Worm (Caenorhabditis elegans) whole organism, L3 larva: Measurements from ENCODE around the gene Y73F8A.26.

ENCODE experiments used
- R02D3.7 ChIP-seq: fragments of 150-350 bp; optimal IDR thresholded peaks from 2 replicates; lab custom pipeline; 2014; ENCODE audit warnings: missing biosample characterization, missing genetic modification characterization
- aly-2 ChIP-seq: fragments of 150-350 bp; optimal IDR thresholded peaks from 2 replicates; lab custom pipeline; 2014; ENCODE audit warnings: missing biosample characterization, missing genetic modification characterization
- ama-1 ChIP-seq: fragments of 150-350 bp; optimal IDR thresholded peaks from 2 replicates; lab custom pipeline; 2018
- ceh-16 ChIP-seq: sonication (generic microtip); optimal IDR thresholded peaks from 2 replicates; lab custom pipeline; 2017; ENCODE audit warnings: missing biosample characterization, missing genetic modification characterization
- ceh-28 ChIP-seq: fragments of 150-350 bp; optimal IDR thresholded peaks from 2 replicates; lab custom pipeline; 2014; ENCODE audit warnings: missing biosample characterization, missing genetic modification reagents, missing genetic modification characterization
- ceh-9 ChIP-seq: sonication (generic microtip); optimal IDR thresholded peaks from 2 replicates; lab custom pipeline; 2018; ENCODE audit warnings: missing biosample characterization, missing genetic modification characterization
- elt-1 ChIP-seq: fragments of 150-350 bp; optimal IDR thresholded peaks from 2 replicates; lab custom pipeline; 2014; ENCODE audit warnings: missing biosample characterization, missing genetic modification characterization
- elt-2 ChIP-seq: sonication (generic microtip); optimal IDR thresholded peaks from 2 replicates; lab custom pipeline; 2016; ENCODE audit warnings: missing genetic modification reagents, mild to moderate bottlenecking, missing genetic modification characterization, missing compliant biosample characterization
- elt-3 ChIP-seq, 3 experiments: fragments of 150-350 bp in 1 of 3; sonication (generic microtip) in 2 of 3; optimal IDR thresholded peaks; 2 replicates in 2 of 3; 4 replicates in 1 of 3; lab custom pipeline; 2014 to 2017; ENCODE audit warnings: missing biosample characterization in 3 of 3, missing genetic modification characterization in 3 of 3
- eor-1 ChIP-seq, 2 experiments: fragments of 150-350 bp; optimal IDR thresholded peaks; 2 replicates each; lab custom pipeline; 2014 to 2018; ENCODE audit warnings: missing biosample characterization in 2 of 2, missing genetic modification characterization in 2 of 2
- fkh-10 ChIP-seq: sonication (generic microtip); optimal IDR thresholded peaks from 2 replicates; lab custom pipeline; 2017; ENCODE audit warnings: missing biosample characterization, missing genetic modification reagents, missing genetic modification characterization
- fos-1 ChIP-seq: fragments of 150-350 bp; optimal IDR thresholded peaks from 2 replicates; lab custom pipeline; 2014; ENCODE audit warnings: missing biosample characterization, missing genetic modification characterization
- jun-1 ChIP-seq: fragments of 150-350 bp; optimal IDR thresholded peaks from 2 replicates; lab custom pipeline; 2014; ENCODE audit warnings: missing biosample characterization, missing genetic modification reagents, missing genetic modification characterization
- lin-15B ChIP-seq: fragments of 150-350 bp; optimal IDR thresholded peaks from 2 replicates; lab custom pipeline; 2014; ENCODE audit warnings: missing biosample characterization, missing genetic modification characterization
- lin-39 ChIP-seq: fragments of 150-350 bp; optimal IDR thresholded peaks from 2 replicates; lab custom pipeline; 2018; ENCODE audit warnings: missing biosample characterization, missing genetic modification reagents, missing genetic modification characterization
- lsy-12 ChIP-seq: sonication (generic microtip); optimal IDR thresholded peaks from 2 replicates; lab custom pipeline; 2016; ENCODE audit warnings: mild to moderate bottlenecking, missing genetic modification characterization, missing compliant biosample characterization
- mdl-1 ChIP-seq: fragments of 150-350 bp; optimal IDR thresholded peaks from 2 replicates; lab custom pipeline; 2014; ENCODE audit warnings: missing biosample characterization, missing genetic modification characterization
- mml-1 ChIP-seq: fragments of 150-350 bp; sonication (generic microtip); optimal IDR thresholded peaks from 3 replicates; lab custom pipeline; 2014; ENCODE audit warnings: missing biosample characterization, missing genetic modification characterization
- nfya-1 ChIP-seq: sonication (generic microtip); optimal IDR thresholded peaks from 2 replicates; lab custom pipeline; 2017; ENCODE audit warnings: missing genetic modification characterization, mild to moderate bottlenecking, missing compliant biosample characterization, antibody characterized with exemption, moderate library complexity; ENCODE audit not compliant: insufficient read depth
- nhr-11 ChIP-seq: fragments of 150-350 bp; optimal IDR thresholded peaks from 2 replicates; lab custom pipeline; 2014; ENCODE audit warnings: missing biosample characterization, missing genetic modification characterization
- nhr-12 ChIP-seq: fragments of 150-350 bp; optimal IDR thresholded peaks from 2 replicates; lab custom pipeline; 2014; ENCODE audit warnings: missing biosample characterization, missing genetic modification characterization
- nhr-23 ChIP-seq: fragments of 150-350 bp; optimal IDR thresholded peaks from 2 replicates; lab custom pipeline; 2014; ENCODE audit warnings: missing biosample characterization, missing genetic modification reagents, missing genetic modification characterization
- nhr-237 ChIP-seq: fragments of 150-350 bp; optimal IDR thresholded peaks from 2 replicates; lab custom pipeline; 2014; ENCODE audit warnings: missing biosample characterization, missing genetic modification characterization
- nhr-28 ChIP-seq: fragments of 150-350 bp; optimal IDR thresholded peaks from 2 replicates; lab custom pipeline; 2014; ENCODE audit warnings: missing biosample characterization, missing genetic modification characterization
- nhr-43 ChIP-seq: sonication (generic microtip); optimal IDR thresholded peaks from 2 replicates; lab custom pipeline; 2016; ENCODE audit warnings: mild to moderate bottlenecking, missing genetic modification characterization, missing compliant biosample characterization; ENCODE audit not compliant: poor library complexity, severe bottlenecking
- nhr-67 ChIP-seq: fragments of 150-350 bp; optimal IDR thresholded peaks from 2 replicates; lab custom pipeline; 2014; ENCODE audit warnings: missing biosample characterization, missing genetic modification characterization
- nhr-76 ChIP-seq: fragments of 150-350 bp; sonication (generic microtip); optimal IDR thresholded peaks from 5 replicates; lab custom pipeline; 2014; ENCODE audit warnings: missing biosample characterization, missing genetic modification characterization
- nhr-77 ChIP-seq: fragments of 150-350 bp; optimal IDR thresholded peaks from 2 replicates; lab custom pipeline; 2014; ENCODE audit warnings: missing biosample characterization, missing genetic modification characterization
- pha-4 ChIP-seq: fragments of 150-350 bp; optimal IDR thresholded peaks from 2 replicates; lab custom pipeline; 2014; ENCODE audit warnings: missing biosample characterization, missing genetic modification reagents, missing genetic modification characterization
- pqm-1 ChIP-seq: fragments of 150-350 bp; optimal IDR thresholded peaks from 2 replicates; lab custom pipeline; 2017; ENCODE audit warnings: missing biosample characterization, missing genetic modification characterization, inconsistent platforms
- sea-2 ChIP-seq: fragments of 150-350 bp; sonication (generic microtip); optimal IDR thresholded peaks from 4 replicates; lab custom pipeline; 2014; ENCODE audit warnings: missing biosample characterization, missing genetic modification reagents, missing genetic modification characterization
- skn-1 ChIP-seq: fragments of 150-350 bp; optimal IDR thresholded peaks from 2 replicates; lab custom pipeline; 2014; ENCODE audit warnings: missing biosample characterization, missing genetic modification characterization
- snpc-4 ChIP-seq: fragments of 150-350 bp; optimal IDR thresholded peaks from 2 replicates; lab custom pipeline; 2014; ENCODE audit warnings: missing biosample characterization, missing genetic modification characterization
- tbx-2 ChIP-seq: sonication (generic microtip); optimal IDR thresholded peaks from 2 replicates; lab custom pipeline; 2016; ENCODE audit warnings: mild to moderate bottlenecking, missing genetic modification characterization, missing compliant biosample characterization
- unc-39 ChIP-seq: sonication (generic microtip); optimal IDR thresholded peaks from 4 replicates; lab custom pipeline; 2017; ENCODE audit warnings: missing biosample characterization, missing genetic modification characterization
- unc-62 ChIP-seq: fragments of 150-350 bp; sonication (generic microtip); optimal IDR thresholded peaks from 4 replicates; lab custom pipeline; 2014; ENCODE audit warnings: missing biosample characterization, missing genetic modification reagents, missing genetic modification characterization
- zag-1 ChIP-seq: fragments of 150-350 bp; optimal IDR thresholded peaks from 2 replicates; lab custom pipeline; 2014; ENCODE audit warnings: missing biosample characterization, missing genetic modification characterization
- ztf-11 ChIP-seq: fragments of 150-350 bp; optimal IDR thresholded peaks from 2 replicates; lab custom pipeline; 2014; ENCODE audit warnings: missing biosample characterization, missing genetic modification characterization
- ztf-4 ChIP-seq: fragments of 150-350 bp; optimal IDR thresholded peaks from 2 replicates; lab custom pipeline; 2014; ENCODE audit warnings: missing biosample characterization, missing genetic modification characterization

Gene Y73F8A.26

DNA sequence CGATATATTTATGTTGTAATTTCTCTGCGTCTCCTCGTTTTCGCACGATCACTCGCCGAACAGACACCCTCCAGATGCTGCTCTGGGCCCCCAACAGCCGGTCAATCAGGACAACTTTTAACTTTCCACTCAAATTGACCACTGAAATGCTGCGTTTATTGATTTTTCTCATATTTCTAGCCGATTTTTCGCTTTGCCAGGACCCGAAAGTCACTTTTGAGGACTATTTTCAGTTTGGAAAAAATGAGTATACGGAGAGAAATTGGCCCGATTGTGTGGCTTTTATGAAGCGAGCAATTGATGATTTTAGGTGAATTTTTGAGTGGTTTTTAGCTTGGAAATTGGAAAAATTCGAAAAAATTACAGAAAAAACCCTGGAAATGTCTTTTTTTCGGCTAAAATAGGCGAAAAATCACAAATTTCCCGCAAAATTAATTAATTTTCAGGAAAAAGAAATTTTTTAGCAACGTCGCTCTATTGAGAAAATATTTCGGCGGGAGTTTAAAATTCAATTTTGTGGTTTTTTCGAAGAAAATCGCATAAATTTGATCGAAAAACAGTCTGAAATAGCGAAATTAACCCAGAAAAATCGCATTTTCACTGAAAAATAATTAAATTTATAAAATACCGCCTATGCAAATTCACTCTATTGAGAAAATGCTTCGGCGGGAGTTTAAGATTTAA lies at the start of gene Y73F8A.26:
Gene Y73F8A.26 (plus strand): TSS at position 73 of the 684 bp plus-strand sequence.
- no peak for TF ChIP-seq tbx-2
- TF ChIP-seq nhr-76 (tag; lab: Kevin White, UChicago), result no peak
- no peak for TF ChIP-seq mdl-1 (tag; lab: Kevin White, UChicago)
- TF ChIP-seq jun-1 (tag; lab: Kevin White, UChicago), result no peak
- TF ChIP-seq nhr-23 (tag; lab: Kevin White, UChicago), result no peak
- TF ChIP-seq mml-1 (tag; lab: Kevin White, UChicago), result no peak
- TF ChIP-seq nhr-67 (tag; lab: Kevin White, UChicago), result no peak
- TF ChIP-seq ceh-9 (tag; lab: Kevin White, UChicago), result no peak
- TF ChIP-seq ztf-4 (tag; lab: Kevin White, UChicago), result no peak
- TF ChIP-seq lsy-12, result no peak
- no peak for TF ChIP-seq unc-62
- TF ChIP-seq nhr-12, result no peak
- TF ChIP-seq unc-39 (tag; lab: Kevin White, UChicago), result no peak
- no peak for TF ChIP-seq pha-4 (tag; lab: Kevin White, UChicago)
- TF ChIP-seq nhr-11 (tag; lab: Kevin White, UChicago), result no peak
- TF ChIP-seq nhr-77 (tag; lab: Kevin White, UChicago), result no peak

DNA sequence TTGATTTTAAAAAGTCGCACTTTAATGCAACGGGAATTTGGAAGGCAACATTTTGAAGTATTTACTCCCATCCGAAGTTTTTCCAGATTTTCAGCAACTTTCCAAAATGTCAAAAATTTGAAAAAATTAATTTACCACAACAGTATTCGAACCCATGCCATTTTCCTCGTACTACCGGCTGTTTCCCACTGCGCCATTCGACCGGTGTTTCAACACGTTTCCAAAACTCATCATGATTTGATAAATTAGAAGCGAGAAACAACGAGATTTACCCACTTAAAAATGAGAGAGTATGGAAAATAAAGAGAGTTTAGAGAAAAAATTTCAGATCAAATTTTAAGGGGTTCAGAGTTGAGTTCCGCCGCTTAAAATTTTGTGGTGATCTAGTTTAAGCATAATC lies 39.7 kb upstream of the Y73F8A.26 start:
- TF ChIP-seq pqm-1 (tag; lab: Kevin White, UChicago), result peak; percentile 6
- TF ChIP-seq jun-1 (tag; lab: Kevin White, UChicago), result no peak
- TF ChIP-seq, all 47 proteins: peak for 1

DNA sequence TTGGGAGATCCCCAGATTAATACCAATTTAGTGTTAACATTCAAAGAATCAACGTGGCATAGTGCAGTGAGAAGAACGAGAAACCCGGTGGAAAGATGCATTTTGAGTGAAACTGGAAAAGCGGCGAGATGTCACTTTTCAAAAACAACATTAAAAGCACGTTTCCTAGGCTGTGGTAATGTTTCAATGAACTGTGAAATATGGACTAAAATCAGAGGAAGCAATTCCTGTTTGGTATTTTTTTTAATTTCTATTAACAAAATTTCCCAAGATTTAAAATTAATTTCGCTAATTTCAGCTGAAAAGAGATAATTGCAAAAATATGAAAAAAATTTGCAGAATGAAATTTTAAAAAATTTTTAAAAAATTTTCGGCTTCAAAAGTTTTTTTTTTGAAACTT lies 32.2 kb upstream of the Y73F8A.26 start, which contains the start of gene Y73F8A.22:
Gene Y73F8A.22 (minus strand): TSS at position 101 of the 400 bp plus-strand sequence.
- no peak for TF ChIP-seq R02D3.7 (tag; lab: Kevin White, UChicago)
- no peak for TF ChIP-seq nhr-11 (tag; lab: Kevin White, UChicago)
- TF ChIP-seq zag-1 (tag; lab: Kevin White, UChicago), result no peak

ce11 chrIV:15444481-15444880 lies 29.0 kb upstream of the Y73F8A.26 start, which contains the start of gene Y73F8A.23:
Y73F8A.23 (minus strand) TSS chrIV:15444581.
- TF ChIP-seq fkh-10 (GFP tag; lab: Kevin White, UChicago) (no peak), pha-4 (tag; lab: Kevin White, UChicago) (no peak), nfya-1 (no peak), ztf-11 (tag; lab: Kevin White, UChicago) (no peak), elt-2 (tag; lab: Kevin White, UChicago) (no peak), lin-39 (tag; lab: Kevin White, UChicago) (no peak), fos-1 (no peak), elt-3 (tag; optimal IDR thresholded peaks at IDR 0.05; lab: Kevin White, UChicago) (no peak)

DNA sequence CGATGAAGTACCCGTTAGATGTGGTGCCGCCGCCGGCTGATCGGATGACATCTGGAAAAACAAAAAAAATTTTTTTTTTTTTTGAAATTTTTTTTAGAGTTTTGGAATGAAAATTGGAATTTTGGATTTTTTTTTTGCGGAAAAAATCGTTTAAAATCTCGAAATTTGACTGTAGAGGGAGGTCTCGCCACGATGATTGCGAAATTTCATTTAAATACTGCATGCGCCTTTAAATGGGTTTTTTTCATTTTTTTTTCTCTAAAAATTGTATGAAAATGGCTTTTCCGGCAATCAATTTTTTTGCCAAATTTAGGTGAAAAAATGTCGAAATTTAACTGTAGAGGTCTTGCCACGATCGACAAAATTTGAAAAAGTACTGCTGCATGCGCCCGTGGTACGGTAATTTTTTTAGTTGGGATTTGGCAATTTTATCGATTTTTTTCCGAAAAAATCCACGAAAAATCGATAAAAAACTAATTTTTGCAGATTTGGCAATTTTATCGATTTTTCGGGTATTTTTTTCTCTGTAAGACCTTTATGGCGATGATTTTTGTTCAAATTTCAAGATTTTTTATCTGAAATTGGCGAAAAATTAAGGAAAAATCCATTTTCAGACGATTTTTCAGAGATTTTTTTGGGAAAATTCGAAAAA lies 20.2 kb upstream of the Y73F8A.26 start, which contains the start of gene gtf-2H4:
Gene gtf-2H4 (minus strand): TSS at position 51 of the 652 bp plus-strand sequence.
- TF ChIP-seq ceh-28 (tag; lab: Kevin White, UChicago) (peak; percentile 74), mdl-1 (tag; lab: Kevin White, UChicago) (no peak), elt-3 (tag; optimal IDR thresholded peaks at IDR 0.05; lab: Kevin White, UChicago) (no peak)

DNA sequence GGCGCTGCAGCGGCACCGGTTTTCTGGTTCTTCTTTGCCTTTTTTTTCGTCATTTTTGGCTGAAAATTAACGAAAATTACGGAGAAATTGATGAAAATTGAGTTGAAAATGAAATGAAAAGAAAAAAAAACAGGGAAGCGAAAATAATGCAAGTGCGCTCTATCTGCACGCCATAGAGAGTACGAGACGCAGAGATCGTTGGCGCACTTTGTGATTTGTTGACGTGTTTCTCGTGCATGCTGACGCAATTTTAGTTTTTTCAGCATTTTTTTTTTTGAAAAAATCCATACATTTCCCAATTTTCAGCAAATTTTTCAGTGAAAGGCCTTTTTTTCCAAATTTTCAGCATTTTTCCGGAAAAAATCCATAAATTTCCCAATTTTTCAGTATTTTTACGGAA lies 2.0 kb upstream of the Y73F8A.26 start, which contains the start of gene ntl-11:
Gene ntl-11 (minus strand): TSS at position 66 of the 400 bp plus-strand sequence.
- TF ChIP-seq fkh-10 (GFP tag; lab: Kevin White, UChicago) (peak; percentile 95), elt-3 (tag; optimal IDR thresholded peaks at IDR 0.05; lab: Kevin White, UChicago) (no peak), ama-1 (peak; percentile 66), sea-2 (GFP tag; lab: Kevin White, UChicago) (no peak), aly-2 (tag; lab: Kevin White, UChicago) (peak; percentile 47), lin-39 (tag; lab: Kevin White, UChicago) (peak; percentile 72), eor-1 (tag; optimal IDR thresholded peaks at IDR 0.05; lab: Kevin White, UChicago) (peak in 1 of 2 experiments; percentile 77), R02D3.7 (tag; lab: Kevin White, UChicago) (peak; percentile 87), jun-1 (tag; lab: Kevin White, UChicago) (peak; percentile 95), elt-1 (tag; lab: Kevin White, UChicago) (peak; percentile 53), skn-1 (peak; percentile 92), ceh-16 (tag; lab: Kevin White, UChicago) (no peak), nhr-237 (tag; lab: Kevin White, UChicago) (no peak), elt-2 (tag; lab: Kevin White, UChicago) (peak; percentile 74), pha-4 (tag; lab: Kevin White, UChicago) (peak; percentile 97), nfya-1 (peak; percentile 95), nhr-77 (tag; lab: Kevin White, UChicago) (peak; percentile 92), snpc-4 (tag; lab: Kevin White, UChicago) (peak; percentile 91), nhr-28 (tag; lab: Kevin White, UChicago) (peak; percentile 50), mml-1 (tag; lab: Kevin White, UChicago) (no peak), ztf-4 (tag; lab: Kevin White, UChicago) (peak; percentile 80), nhr-11 (tag; lab: Kevin White, UChicago) (peak; percentile 95), nhr-43 (tag; lab: Kevin White, UChicago) (peak; percentile 97), lin-15B (tag; lab: Kevin White, UChicago) (peak; percentile 99)
